Fruit fly (Drosophila melanogaster) whole organism, adult: ENCODE data around the gene Tsp29Fa.

Source experiments
- CG11617 ChIP-seq: fragments of 200-800 bp; sonication (Bioruptor generic); optimal IDR thresholded peaks from 2 replicates; lab custom pipeline; 2017; ENCODE audit warnings: mild to moderate bottlenecking, missing biosample characterization, missing genetic modification reagents, missing genetic modification characterization
- CG12768 ChIP-seq: fragments of 200-800 bp; sonication (Bioruptor generic); optimal IDR thresholded peaks from 2 replicates; lab custom pipeline; 2017; ENCODE audit warnings: missing biosample characterization, missing genetic modification characterization, mild to moderate bottlenecking, moderate library complexity, missing genetic modification reagents
- CG14711 ChIP-seq: fragments of 200-800 bp; sonication (Bioruptor generic); optimal IDR thresholded peaks from 2 replicates; lab custom pipeline; 2018; ENCODE audit warnings: missing biosample characterization, mild to moderate bottlenecking, missing genetic modification characterization, moderate library complexity
- CG1620 ChIP-seq: fragments of 200-800 bp; sonication (Bioruptor generic); optimal IDR thresholded peaks from 2 replicates; lab custom pipeline; 2016; ENCODE audit warnings: missing biosample characterization, missing genetic modification characterization
- CG33017 ChIP-seq: fragments of 200-800 bp; sonication (Bioruptor generic); optimal IDR thresholded peaks from 2 replicates; lab custom pipeline; 2018; ENCODE audit warnings: missing biosample characterization, mild to moderate bottlenecking, missing genetic modification characterization, moderate library complexity
- CG5204 ChIP-seq: fragments of 200-800 bp; sonication (Bioruptor generic); optimal IDR thresholded peaks from 2 replicates; lab custom pipeline; 2016; ENCODE audit warnings: missing biosample characterization, missing genetic modification characterization
- CG7045 ChIP-seq: fragments of 200-800 bp; sonication (Bioruptor generic); optimal IDR thresholded peaks from 2 replicates; lab custom pipeline; 2017; ENCODE audit warnings: missing biosample characterization, mild to moderate bottlenecking, missing genetic modification characterization
- CG7101 ChIP-seq: fragments of 200-800 bp; sonication (Bioruptor generic); optimal IDR thresholded peaks from 2 replicates; lab custom pipeline; 2018; ENCODE audit warnings: missing biosample characterization, mild to moderate bottlenecking, missing genetic modification characterization, moderate library complexity
- Clk ChIP-seq: fragments of 200-800 bp; sonication (Bioruptor generic); optimal IDR thresholded peaks from 2 replicates; lab custom pipeline; 2017; ENCODE audit warnings: missing biosample characterization, missing genetic modification characterization
- Crg-1 ChIP-seq: fragments of 200-800 bp; sonication (Bioruptor generic); optimal IDR thresholded peaks from 2 replicates; lab custom pipeline; 2016; ENCODE audit warnings: missing biosample characterization, missing genetic modification characterization
- Hr96 ChIP-seq: fragments of 200-800 bp; sonication (Bioruptor generic); optimal IDR thresholded peaks from 2 replicates; lab custom pipeline; 2016; ENCODE audit warnings: missing biosample characterization, missing genetic modification characterization
- Mnt ChIP-seq: fragments of 200-800 bp; sonication (Bioruptor generic); optimal IDR thresholded peaks from 2 replicates; lab custom pipeline; 2016; ENCODE audit warnings: missing biosample characterization, mild to moderate bottlenecking, missing genetic modification characterization
- bab1 ChIP-seq: fragments of 200-800 bp; sonication (Bioruptor generic); optimal IDR thresholded peaks from 3 replicates; lab custom pipeline; 2019; ENCODE audit warnings: missing biosample characterization, mild to moderate bottlenecking, missing genetic modification characterization, moderate library complexity
- cic ChIP-seq: fragments of 200-800 bp; sonication (Bioruptor generic); optimal IDR thresholded peaks from 2 replicates; lab custom pipeline; 2017; ENCODE audit warnings: missing biosample characterization, mild to moderate bottlenecking, missing genetic modification characterization, moderate library complexity
- cnc ChIP-seq, 2 experiments: fragments of >200 bp; optimal IDR thresholded peaks; 2 replicates each; lab custom pipeline; 2017
- kay ChIP-seq: fragments of 200-800 bp; sonication (Bioruptor generic); peaks from one replicate; lab custom pipeline; 2016; ENCODE audit warnings: missing biosample characterization, missing genetic modification characterization, borderline replicate concordance
- ovo ChIP-seq: fragments of 200-800 bp; sonication (Bioruptor generic); optimal IDR thresholded peaks from 2 replicates; lab custom pipeline; 2016; ENCODE audit warnings: missing biosample characterization, missing genetic modification characterization
- pad ChIP-seq: fragments of 200-800 bp; sonication (Bioruptor generic); optimal IDR thresholded peaks from 3 replicates; lab custom pipeline; 2017; ENCODE audit warnings: missing biosample characterization, missing genetic modification characterization, mild to moderate bottlenecking, moderate library complexity, missing genetic modification reagents
- tj ChIP-seq: fragments of 200-800 bp; sonication (Bioruptor generic); optimal IDR thresholded peaks from 3 replicates; lab custom pipeline; 2017; ENCODE audit warnings: missing biosample characterization, mild to moderate bottlenecking, missing genetic modification characterization, moderate library complexity
- toe ChIP-seq: fragments of 200-800 bp; sonication (Bioruptor generic); optimal IDR thresholded peaks from 2 replicates; lab custom pipeline; 2016; ENCODE audit warnings: missing biosample characterization, missing genetic modification characterization

The Tsp29Fa gene

DNA sequence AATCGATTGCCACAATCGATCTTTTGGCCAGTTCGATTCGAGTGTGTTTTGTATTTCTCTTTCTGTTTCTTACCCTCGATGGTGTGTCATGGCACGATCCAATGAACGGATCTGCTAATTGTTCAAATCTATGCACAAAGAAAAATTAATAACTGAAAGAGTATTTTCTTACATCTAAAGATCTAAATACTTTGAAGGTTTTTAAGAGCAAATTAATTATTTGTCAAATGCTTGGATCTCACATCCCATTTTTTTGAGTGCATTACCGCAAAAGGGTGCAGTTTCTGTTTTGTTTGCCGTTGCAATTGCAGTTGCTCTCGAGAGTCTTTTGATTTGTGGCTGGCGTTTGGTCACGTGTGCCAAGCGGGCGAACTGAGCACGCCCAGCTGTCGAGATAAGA lies 11.8 kb upstream of the Tsp29Fa start:
- TF ChIP-seq tj (no peak), cic (GFP tag; lab: Kevin White, UChicago) (no peak), Clk (GFP tag; lab: Kevin White, UChicago) (no peak), CG5204 (GFP tag; lab: Kevin White, UChicago) (no peak), toe (GFP tag; lab: Kevin White, UChicago) (no peak), CG1620 (GFP tag; lab: Kevin White, UChicago) (no peak)

DNA sequence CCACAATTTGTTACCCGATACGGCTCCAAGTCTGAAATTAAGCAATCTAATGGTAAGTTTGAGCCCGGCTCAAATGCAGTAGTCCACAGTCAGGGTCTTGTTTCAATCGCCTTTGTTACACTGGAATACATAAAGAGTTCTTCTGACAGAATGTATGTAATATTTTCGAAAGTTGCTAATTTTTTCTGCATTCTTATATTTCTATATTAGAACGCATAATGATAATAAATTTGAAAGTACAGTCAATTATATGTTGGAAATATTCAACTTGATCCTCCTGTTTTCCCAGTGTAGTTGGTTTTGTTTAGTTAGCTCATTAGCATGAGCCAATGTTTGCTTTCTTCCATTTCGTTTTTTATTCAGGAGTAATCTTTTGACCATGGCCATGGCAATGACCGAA lies 10.4 kb upstream of the Tsp29Fa start:
- TF ChIP-seq CG11617, result no peak
- no peak for TF ChIP-seq Mnt (GFP tag; lab: Kevin White, UChicago)
- no peak for TF ChIP-seq tj
- no peak for TF ChIP-seq cnc (optimal IDR thresholded peaks at IDR 0.05; lab: Kevin White, UChicago)
- TF ChIP-seq cic (GFP tag; lab: Kevin White, UChicago), result no peak
- no peak for TF ChIP-seq CG33017 (tag; lab: Kevin White, UChicago)
- no peak for TF ChIP-seq CG14711 (tag; lab: Kevin White, UChicago)
- TF ChIP-seq CG7045, result no peak
- no peak for TF ChIP-seq CG7101 (tag; lab: Kevin White, UChicago)
- no peak for TF ChIP-seq CG12768 (GFP tag; lab: Kevin White, UChicago)
- no peak for TF ChIP-seq kay (GFP tag; lab: Kevin White, UChicago)

dm6 chr2L:8931176-8931575 lies 2.6 kb upstream of the Tsp29Fa start:
- TF ChIP-seq kay (GFP tag; lab: Kevin White, UChicago) (no peak), CG5204 (GFP tag; lab: Kevin White, UChicago) (no peak), CG33017 (tag; lab: Kevin White, UChicago) (no peak), Hr96 (GFP tag; lab: Kevin White, UChicago) (no peak), CG7101 (tag; lab: Kevin White, UChicago) (no peak), ovo (no peak), toe (GFP tag; lab: Kevin White, UChicago) (no peak), Crg-1 (GFP tag; lab: Kevin White, UChicago) (no peak), bab1 (GFP tag; lab: Kevin White, UChicago) (no peak)

DNA sequence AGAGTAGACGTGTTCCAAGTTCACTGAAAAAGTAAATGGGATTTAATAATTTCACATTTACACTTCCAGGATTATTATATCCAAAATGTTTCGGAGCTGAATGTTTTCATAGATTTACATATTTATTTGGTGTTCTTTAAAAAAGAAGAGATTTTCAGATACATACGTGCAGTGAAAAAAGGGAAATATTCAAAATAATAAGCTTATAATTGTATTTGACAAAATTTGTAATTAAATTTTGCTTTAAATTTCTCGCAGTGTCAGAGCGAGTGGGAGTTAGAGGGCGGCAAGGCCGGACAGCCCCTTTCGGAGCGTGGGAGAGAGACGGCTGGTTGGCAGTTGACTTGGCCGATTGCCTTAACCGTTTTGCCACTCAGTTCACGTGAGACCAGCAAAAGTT lies 3.2 kb downstream of the Tsp29Fa start, which contains the start of gene Tsp29Fb:
Gene Tsp29Fb, plus strand, starts transcription at position 388 of the 400 bp plus-strand sequence.
- TF ChIP-seq cic (GFP tag; lab: Kevin White, UChicago), result no peak
- peak; percentile 89 for TF ChIP-seq CG33017 (tag; lab: Kevin White, UChicago)
- TF ChIP-seq cnc (optimal IDR thresholded peaks at IDR 0.05; lab: Kevin White, UChicago), result no peak
- TF ChIP-seq Mnt (GFP tag; lab: Kevin White, UChicago), result peak; percentile 24
- TF ChIP-seq CG11617, result peak; percentile 88
- TF ChIP-seq toe (GFP tag; lab: Kevin White, UChicago), result peak; percentile 82
- TF ChIP-seq CG14711 (tag; lab: Kevin White, UChicago), result peak; percentile 69
- no peak for TF ChIP-seq bab1 (GFP tag; lab: Kevin White, UChicago)
- peak; percentile 86 for TF ChIP-seq CG7101 (tag; lab: Kevin White, UChicago)
- TF ChIP-seq CG12768 (GFP tag; lab: Kevin White, UChicago), result peak; percentile 90
- TF ChIP-seq CG5204 (GFP tag; lab: Kevin White, UChicago), result peak; percentile 90
- TF ChIP-seq Hr96 (GFP tag; lab: Kevin White, UChicago), result peak; percentile 81
- TF ChIP-seq Crg-1 (GFP tag; lab: Kevin White, UChicago), result no peak
- TF ChIP-seq kay (GFP tag; lab: Kevin White, UChicago), result no peak
- peak; percentile 87 for TF ChIP-seq CG7045
- TF ChIP-seq CG1620 (GFP tag; lab: Kevin White, UChicago), result peak; percentile 35
- peak; percentile 73 for TF ChIP-seq Clk (GFP tag; lab: Kevin White, UChicago)
- TF ChIP-seq tj, result peak; percentile 40
- peak; percentile 57 for TF ChIP-seq pad
- peak; percentile 19 for TF ChIP-seq ovo

DNA sequence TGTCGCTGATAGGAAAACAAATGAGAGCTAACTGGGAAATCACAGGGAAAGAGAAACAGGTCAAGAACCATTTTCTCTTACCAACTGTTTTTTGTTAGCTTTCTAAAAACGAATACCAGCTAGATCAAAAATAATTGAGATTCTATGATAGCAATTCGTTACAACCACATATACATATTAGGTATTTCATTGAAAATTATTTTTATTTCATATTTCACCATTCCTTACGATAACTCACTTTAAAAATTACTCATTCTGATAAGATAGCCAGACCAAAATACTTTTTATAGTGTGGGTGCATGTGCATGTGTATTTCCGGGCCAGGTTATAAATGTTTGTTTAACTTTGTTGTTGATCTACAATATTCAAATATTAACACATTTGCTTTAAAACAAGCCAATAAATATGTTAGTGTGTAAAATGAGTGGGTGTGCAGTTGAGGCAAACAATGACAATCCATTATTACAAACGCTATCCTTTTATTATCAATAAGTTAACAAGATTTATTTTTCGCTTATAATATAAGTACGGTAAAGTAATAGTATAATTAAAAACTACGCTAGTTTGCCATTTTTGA lies 4.2 kb downstream of the Tsp29Fa start:
- TF ChIP-seq Clk (GFP tag; lab: Kevin White, UChicago), result no peak
- no peak for TF ChIP-seq tj
- TF ChIP-seq CG1620 (GFP tag; lab: Kevin White, UChicago), result no peak
- TF ChIP-seq CG7045, result peak; percentile 57
- peak; percentile 84 for TF ChIP-seq CG7101 (tag; lab: Kevin White, UChicago)
- no peak for TF ChIP-seq Hr96 (GFP tag; lab: Kevin White, UChicago)
- peak; percentile 95 for TF ChIP-seq kay (GFP tag; lab: Kevin White, UChicago)
- TF ChIP-seq CG5204 (GFP tag; lab: Kevin White, UChicago), result no peak
- peak; percentile 57 for TF ChIP-seq CG12768 (GFP tag; lab: Kevin White, UChicago)
- no peak for TF ChIP-seq bab1 (GFP tag; lab: Kevin White, UChicago)
- TF ChIP-seq pad, result peak; percentile 12
- peak; percentile 54 for TF ChIP-seq ovo
- TF ChIP-seq CG33017 (tag; lab: Kevin White, UChicago), result peak; percentile 68
- TF ChIP-seq Mnt (GFP tag; lab: Kevin White, UChicago), result peak; percentile 32
- TF ChIP-seq cnc (optimal IDR thresholded peaks at IDR 0.05; lab: Kevin White, UChicago), result no peak
- no peak for TF ChIP-seq cic (GFP tag; lab: Kevin White, UChicago)
- TF ChIP-seq CG11617, result peak; percentile 33
- TF ChIP-seq Crg-1 (GFP tag; lab: Kevin White, UChicago), result peak; percentile 57
- peak; percentile 41 for TF ChIP-seq toe (GFP tag; lab: Kevin White, UChicago)
- TF ChIP-seq CG14711 (tag; lab: Kevin White, UChicago), result peak; percentile 50

DNA sequence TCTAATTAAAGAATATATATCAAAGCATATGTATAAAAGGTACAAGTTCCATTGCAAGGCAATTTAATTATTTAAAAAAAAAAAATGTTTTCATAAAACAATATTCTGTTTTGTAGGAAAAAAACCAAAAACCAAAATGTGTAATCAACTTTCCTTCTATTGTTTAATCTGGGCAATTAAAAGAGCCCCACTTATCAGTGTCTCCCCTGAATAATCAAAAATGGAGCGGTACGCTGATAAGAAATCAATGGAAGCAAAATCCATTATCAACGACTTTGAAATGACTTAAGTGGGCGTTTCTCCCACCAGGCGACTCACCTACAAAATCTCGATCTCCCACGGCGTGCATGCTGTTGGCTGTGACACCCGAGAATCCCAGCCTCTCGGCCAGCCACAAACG lies 6.9 kb downstream of the Tsp29Fa start:
- no peak for TF ChIP-seq CG7045
- TF ChIP-seq Crg-1 (GFP tag; lab: Kevin White, UChicago), result no peak
- TF ChIP-seq CG14711 (tag; lab: Kevin White, UChicago), result no peak
- TF ChIP-seq CG11617, result no peak
- TF ChIP-seq ovo, result no peak
- TF ChIP-seq CG7101 (tag; lab: Kevin White, UChicago), result no peak
- TF ChIP-seq Hr96 (GFP tag; lab: Kevin White, UChicago), result no peak
